Fruit fly (Drosophila melanogaster): Measurements from ENCODE around the gene CG33099.

- TF ChIP-seq CG8478 (optimal IDR thresholded peaks at IDR 0.05) = no peak
- no peak for TF ChIP-seq CTCF (optimal IDR thresholded peaks at IDR 0.05)
These were observed 33.3 kb downstream of the CG33099 start, which contains the start of gene Octbeta1R for dm6 chr3R:22497025-22497424.
